Worm (Caenorhabditis elegans) whole organism, late embryonic: Measurements from ENCODE around the gene Y59A8B.21.

ENCODE experiments used
- C08G9.2 ChIP-seq: sonication (generic microtip); optimal IDR thresholded peaks from 2 replicates; lab custom pipeline; 2016; ENCODE audit warnings: mild to moderate bottlenecking, missing genetic modification characterization, moderate library complexity, missing compliant biosample characterization
- C38D4.7 ChIP-seq: fragments of 200-800 bp; sonication (Bioruptor generic); optimal IDR thresholded peaks from 2 replicates; lab custom pipeline; 2018; ENCODE audit warnings: mild to moderate bottlenecking, missing genetic modification characterization, moderate library complexity, missing compliant biosample characterization
- K09A11.1 ChIP-seq: sonication (generic microtip); optimal IDR thresholded peaks from 2 replicates; lab custom pipeline; 2017; ENCODE audit warnings: antibody characterized with exemption, mild to moderate bottlenecking, missing genetic modification characterization, missing compliant biosample characterization; ENCODE audit not compliant: insufficient read depth
- Y22D7AL.16 ChIP-seq: sonication (generic microtip); optimal IDR thresholded peaks from 2 replicates; lab custom pipeline; 2016; ENCODE audit warnings: missing genetic modification characterization, missing compliant biosample characterization
- ahr-1 ChIP-seq: sonication (generic microtip); optimal IDR thresholded peaks from 2 replicates; lab custom pipeline; 2016; ENCODE audit warnings: missing genetic modification characterization, missing compliant biosample characterization
- ama-1 ChIP-seq: fragments of 150-350 bp; optimal IDR thresholded peaks from 2 replicates; lab custom pipeline; 2014
- ceh-14 ChIP-seq: sonication (generic microtip); optimal IDR thresholded peaks from 2 replicates; lab custom pipeline; 2016; ENCODE audit warnings: missing genotype, missing genetic modification characterization, missing compliant biosample characterization
- ceh-19 ChIP-seq: fragments of 200-800 bp; sonication (Bioruptor generic); optimal IDR thresholded peaks from 2 replicates; lab custom pipeline; 2018; ENCODE audit warnings: mild to moderate bottlenecking, missing genetic modification characterization, missing compliant biosample characterization
- ceh-2 ChIP-seq: sonication (generic microtip); optimal IDR thresholded peaks from 2 replicates; lab custom pipeline; 2016; ENCODE audit warnings: missing genotype, missing genetic modification characterization, missing compliant biosample characterization
- ceh-24 ChIP-seq: sonication (generic microtip); optimal IDR thresholded peaks from 2 replicates; lab custom pipeline; 2016; ENCODE audit warnings: mild to moderate bottlenecking, missing genetic modification characterization, missing compliant biosample characterization
- ceh-30 ChIP-seq: fragments of 150-350 bp; optimal IDR thresholded peaks from 2 replicates; lab custom pipeline; 2014; ENCODE audit warnings: missing biosample characterization, missing genetic modification characterization
- ceh-31 ChIP-seq: sonication (generic microtip); optimal IDR thresholded peaks from 2 replicates; lab custom pipeline; 2016; ENCODE audit warnings: missing genetic modification characterization, missing compliant biosample characterization
- ceh-34 ChIP-seq: sonication (generic microtip); optimal IDR thresholded peaks from 2 replicates; lab custom pipeline; 2016; ENCODE audit warnings: mild to moderate bottlenecking, missing genetic modification characterization, missing compliant biosample characterization
- ceh-45 ChIP-seq: fragments of 200-800 bp; sonication (Bioruptor generic); IDR thresholded peaks from 2 replicates; pipeline ENCODE4 v1.3.6; 2022; ENCODE audit warnings: missing genetic modification reagents, missing genetic modification characterization, missing compliant biosample characterization
- ceh-48 ChIP-seq: sonication (generic microtip); optimal IDR thresholded peaks from 2 replicates; lab custom pipeline; 2016; ENCODE audit warnings: missing genetic modification characterization, inconsistent platforms, missing compliant biosample characterization
- ceh-6 ChIP-seq: fragments of 200-800 bp; sonication (Bioruptor generic); optimal IDR thresholded peaks from 2 replicates; lab custom pipeline; 2018; ENCODE audit warnings: mild to moderate bottlenecking, missing genetic modification characterization, missing compliant biosample characterization
- ceh-9 ChIP-seq: sonication (generic microtip); optimal IDR thresholded peaks from 2 replicates; lab custom pipeline; 2016; ENCODE audit warnings: mild to moderate bottlenecking, missing genetic modification characterization, inconsistent platforms, missing compliant biosample characterization
- dmd-4 ChIP-seq: sonication (generic microtip); optimal IDR thresholded peaks from 2 replicates; lab custom pipeline; 2016; ENCODE audit warnings: borderline replicate concordance, missing genetic modification characterization, missing compliant biosample characterization
- elt-2 ChIP-seq: sonication (generic microtip); optimal IDR thresholded peaks from 2 replicates; lab custom pipeline; 2016; ENCODE audit warnings: missing genetic modification reagents, missing genetic modification characterization, missing compliant biosample characterization
- eyg-1 ChIP-seq: sonication (generic microtip); optimal IDR thresholded peaks from 2 replicates; lab custom pipeline; 2016; ENCODE audit warnings: missing genotype, missing genetic modification characterization, missing compliant biosample characterization
- fax-1 ChIP-seq: sonication (generic microtip); optimal IDR thresholded peaks from 2 replicates; lab custom pipeline; 2016; ENCODE audit warnings: missing genotype, missing genetic modification characterization, missing compliant biosample characterization
- gmeb-2 ChIP-seq: sonication (generic microtip); optimal IDR thresholded peaks from 2 replicates; lab custom pipeline; 2016; ENCODE audit warnings: missing genetic modification characterization, inconsistent platforms, missing compliant biosample characterization
- hlh-15 ChIP-seq: sonication (generic microtip); optimal IDR thresholded peaks from 2 replicates; lab custom pipeline; 2016; ENCODE audit warnings: missing genetic modification characterization, missing compliant biosample characterization
- hlh-6 ChIP-seq: sonication (generic microtip); optimal IDR thresholded peaks from 2 replicates; lab custom pipeline; 2016; ENCODE audit warnings: missing genotype, missing genetic modification characterization, missing compliant biosample characterization
- hlh-8 ChIP-seq: sonication (generic microtip); optimal IDR thresholded peaks from 2 replicates; lab custom pipeline; 2016; ENCODE audit warnings: missing genotype, missing genetic modification characterization, missing compliant biosample characterization
- lin-11 ChIP-seq: fragments of 200-800 bp; sonication (Bioruptor generic); optimal IDR thresholded peaks from 2 replicates; lab custom pipeline; 2018; ENCODE audit warnings: mild to moderate bottlenecking, missing genetic modification characterization, missing compliant biosample characterization
- madf-2 ChIP-seq: sonication (generic microtip); optimal IDR thresholded peaks from 2 replicates; lab custom pipeline; 2017; ENCODE audit warnings: missing genetic modification characterization, missing compliant biosample characterization
- nfya-1 ChIP-seq: sonication (generic microtip); optimal IDR thresholded peaks from 2 replicates; lab custom pipeline; 2017; ENCODE audit warnings: missing genetic modification characterization, mild to moderate bottlenecking, missing compliant biosample characterization, antibody characterized with exemption, moderate library complexity
- nhr-11 ChIP-seq: fragments of 150-350 bp; optimal IDR thresholded peaks from 2 replicates; lab custom pipeline; 2014; ENCODE audit warnings: missing biosample characterization, missing genetic modification characterization
- nhr-232 ChIP-seq: sonication (generic microtip); optimal IDR thresholded peaks from 2 replicates; lab custom pipeline; 2016; ENCODE audit warnings: missing genetic modification characterization, missing compliant biosample characterization
- pax-1 ChIP-seq: fragments of 150-350 bp; optimal IDR thresholded peaks from 2 replicates; lab custom pipeline; 2014; ENCODE audit warnings: missing biosample characterization, missing genetic modification characterization
- pha-4 ChIP-seq: fragments of 150-350 bp; optimal IDR thresholded peaks from 2 replicates; lab custom pipeline; 2018; ENCODE audit warnings: missing biosample characterization, missing genetic modification reagents, missing genetic modification characterization
- pqm-1 ChIP-seq: sonication (generic microtip); optimal IDR thresholded peaks from 2 replicates; lab custom pipeline; 2016; ENCODE audit warnings: missing genetic modification characterization, missing compliant biosample characterization
- ref-2 ChIP-seq: sonication (generic microtip); optimal IDR thresholded peaks from 2 replicates; lab custom pipeline; 2016; ENCODE audit warnings: missing genetic modification characterization, missing compliant biosample characterization
- sox-2 ChIP-seq: fragments of 200-800 bp; sonication (Bioruptor generic); IDR thresholded peaks from 2 replicates; pipeline ENCODE4 v1.3.6; 2022; ENCODE audit warnings: missing genetic modification reagents, missing genetic modification characterization, missing compliant biosample characterization
- sox-4 ChIP-seq: sonication (generic microtip); optimal IDR thresholded peaks from 2 replicates; lab custom pipeline; 2017; ENCODE audit warnings: mild to moderate bottlenecking, missing genetic modification characterization, inconsistent platforms, missing compliant biosample characterization
- syd-9 ChIP-seq: sonication (generic microtip); optimal IDR thresholded peaks from 2 replicates; lab custom pipeline; 2016; ENCODE audit warnings: mild to moderate bottlenecking, missing genetic modification characterization, moderate library complexity, missing compliant biosample characterization
- tbx-2 ChIP-seq: sonication (generic microtip); optimal IDR thresholded peaks from 2 replicates; lab custom pipeline; 2016; ENCODE audit warnings: missing genetic modification characterization, missing compliant biosample characterization
- tbx-7 ChIP-seq: sonication (generic microtip); optimal IDR thresholded peaks from 2 replicates; lab custom pipeline; 2016; ENCODE audit warnings: missing genotype, missing genetic modification characterization, missing compliant biosample characterization
- ttx-3 ChIP-seq: sonication (generic microtip); optimal IDR thresholded peaks from 2 replicates; lab custom pipeline; 2016; ENCODE audit warnings: missing genetic modification reagents, missing genetic modification characterization, missing compliant biosample characterization
- unc-86 ChIP-seq: sonication (generic microtip); optimal IDR thresholded peaks from 2 replicates; lab custom pipeline; 2016; ENCODE audit warnings: missing genetic modification characterization, missing compliant biosample characterization
- zip-5 ChIP-seq: sonication (generic microtip); optimal IDR thresholded peaks from 2 replicates; lab custom pipeline; 2016; ENCODE audit warnings: missing genetic modification characterization, missing compliant biosample characterization
- ztf-16 ChIP-seq: sonication (generic microtip); optimal IDR thresholded peaks from 2 replicates; lab custom pipeline; 2017; ENCODE audit warnings: missing genetic modification characterization, missing compliant biosample characterization

Y59A8B.21 gene

DNA sequence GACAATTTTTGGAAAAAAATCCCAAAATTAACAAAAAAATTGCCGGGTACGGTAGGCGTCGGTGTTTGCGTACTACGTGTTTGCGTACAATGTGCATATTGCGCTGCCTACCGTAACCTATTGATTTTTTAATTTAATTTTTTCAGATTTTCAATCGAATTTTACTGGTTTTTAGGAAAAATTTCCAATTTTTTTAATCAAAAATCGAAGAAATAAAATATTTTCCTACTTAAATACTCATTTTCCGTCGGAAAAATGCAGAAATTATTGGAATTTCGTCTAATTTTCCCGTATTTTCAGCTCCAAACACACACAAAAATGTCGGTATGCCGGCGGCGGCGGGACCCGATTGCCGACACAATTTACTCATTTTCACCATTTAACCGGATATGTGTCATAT is at the start of gene Y59A8B.21:
Y59A8B.21 (plus strand) TSS at position 301 of the 400 bp plus-strand sequence.
- TF ChIP-seq ceh-19 (GFP tag; lab: Kevin White, UChicago) (no peak), lin-11 (tag; lab: Kevin White, UChicago) (no peak), C38D4.7 (GFP tag; lab: Kevin White, UChicago) (no peak), gmeb-2 (tag; lab: Kevin White, UChicago) (no peak), ceh-48 (tag; lab: Kevin White, UChicago) (no peak), unc-86 (tag; lab: Kevin White, UChicago) (no peak), dmd-4 (tag; lab: Kevin White, UChicago) (no peak), sox-2 (GFP tag; lab: Robert Waterston, UW) (no peak), ceh-2 (tag; lab: Kevin White, UChicago) (no peak), ceh-45 (GFP tag; lab: Robert Waterston, UW) (no peak), ceh-9 (tag; lab: Kevin White, UChicago) (no peak), hlh-6 (tag; lab: Kevin White, UChicago) (no peak), K09A11.1 (tag; lab: Kevin White, UChicago) (no peak), pha-4 (tag; lab: Kevin White, UChicago) (no peak), sox-4 (tag; lab: Kevin White, UChicago) (no peak), ztf-16 (no peak), tbx-2 (tag; lab: Kevin White, UChicago) (no peak), ref-2 (no peak), pqm-1 (no peak)

DNA sequence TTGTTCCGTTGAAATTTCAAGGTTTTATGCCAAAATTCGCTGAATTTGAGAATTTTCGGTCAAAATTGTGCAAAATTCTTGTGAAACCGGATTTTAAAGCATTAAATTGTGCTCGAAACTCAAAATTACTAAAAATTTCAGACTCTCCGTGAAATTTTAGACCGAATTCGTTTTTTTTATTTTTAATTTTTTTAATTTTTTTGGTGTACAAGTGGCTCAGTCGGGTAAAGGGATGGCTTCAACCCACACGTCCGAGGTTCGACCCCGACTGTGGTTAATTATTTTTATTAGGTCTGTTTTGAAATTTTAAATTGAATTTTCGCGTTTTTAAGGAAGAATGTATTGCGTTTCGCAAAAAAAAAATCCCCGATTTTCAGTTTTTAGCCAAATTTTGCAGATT is 47.1 kb upstream of the Y59A8B.21 start:
- TF ChIP-seq ttx-3 (tag; lab: Kevin White, UChicago) (no peak), nfya-1 (tag; lab: Kevin White, UChicago) (no peak), madf-2 (tag; lab: Kevin White, UChicago) (no peak), pax-1 (tag; lab: Kevin White, UChicago) (no peak), eyg-1 (tag; lab: Kevin White, UChicago) (no peak), ztf-16 (no peak), nhr-232 (tag; lab: Kevin White, UChicago) (no peak), gmeb-2 (tag; lab: Kevin White, UChicago) (no peak), ama-1 (no peak), ceh-6 (GFP tag; lab: Kevin White, UChicago) (no peak), syd-9 (tag; lab: Kevin White, UChicago) (no peak), ceh-14 (tag; lab: Kevin White, UChicago) (no peak), ceh-9 (tag; lab: Kevin White, UChicago) (no peak), hlh-8 (tag; lab: Kevin White, UChicago) (no peak), hlh-6 (tag; lab: Kevin White, UChicago) (no peak), Y22D7AL.16 (tag; lab: Kevin White, UChicago) (no peak), fax-1 (no peak), zip-5 (tag; lab: Kevin White, UChicago) (no peak), ceh-24 (no peak), nhr-11 (tag; lab: Kevin White, UChicago) (no peak)

DNA sequence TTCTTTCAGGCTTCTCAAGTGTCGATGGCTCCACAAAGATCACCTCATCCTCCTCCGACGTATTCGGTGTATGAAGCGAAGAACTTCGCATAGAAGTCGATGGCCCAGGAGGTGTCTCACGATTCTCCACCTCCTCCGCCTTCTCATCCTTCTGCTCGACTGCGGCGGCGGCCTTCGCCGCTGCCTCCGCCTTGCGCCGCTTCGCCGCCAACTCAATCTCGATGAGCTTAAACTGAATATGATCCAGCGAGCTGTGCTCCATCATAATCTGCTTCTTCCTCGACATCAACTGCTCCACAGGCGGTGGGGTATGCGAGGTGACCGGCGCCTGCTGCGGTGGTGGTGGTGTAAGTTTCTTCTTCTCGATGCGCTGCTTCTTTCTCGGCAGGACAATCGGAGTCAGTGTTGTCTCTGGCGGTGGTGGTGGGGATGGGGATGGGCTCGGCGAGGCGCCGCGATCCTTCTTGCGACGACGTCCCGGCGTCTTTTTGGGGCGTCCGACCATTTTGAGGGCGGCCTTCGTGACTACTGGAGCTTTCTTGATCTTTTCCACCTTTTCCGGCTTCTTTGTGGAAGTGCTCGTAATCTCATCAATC is 42.1 kb upstream of the Y59A8B.21 start:
- no peak for TF ChIP-seq ceh-31 (tag; lab: Kevin White, UChicago)
- no peak for TF ChIP-seq tbx-7
- TF ChIP-seq elt-2 (tag; lab: Kevin White, UChicago): no peak
- no peak for TF ChIP-seq ceh-48 (tag; lab: Kevin White, UChicago)
- no peak for TF ChIP-seq lin-11 (tag; lab: Kevin White, UChicago)
- TF ChIP-seq sox-4 (tag; lab: Kevin White, UChicago): no peak
- TF ChIP-seq ceh-34 (tag; lab: Kevin White, UChicago): no peak
- no peak for TF ChIP-seq ceh-30 (tag; lab: Kevin White, UChicago)
- TF ChIP-seq hlh-15 (tag; lab: Kevin White, UChicago): no peak
- TF ChIP-seq C08G9.2 (tag; lab: Kevin White, UChicago): no peak
- TF ChIP-seq ahr-1: no peak
- TF ChIP-seq ztf-16: no peak
